Worm (Caenorhabditis elegans): ENCODE measurements around the gene C25F9.16.

C25F9.16 gene

DNA sequence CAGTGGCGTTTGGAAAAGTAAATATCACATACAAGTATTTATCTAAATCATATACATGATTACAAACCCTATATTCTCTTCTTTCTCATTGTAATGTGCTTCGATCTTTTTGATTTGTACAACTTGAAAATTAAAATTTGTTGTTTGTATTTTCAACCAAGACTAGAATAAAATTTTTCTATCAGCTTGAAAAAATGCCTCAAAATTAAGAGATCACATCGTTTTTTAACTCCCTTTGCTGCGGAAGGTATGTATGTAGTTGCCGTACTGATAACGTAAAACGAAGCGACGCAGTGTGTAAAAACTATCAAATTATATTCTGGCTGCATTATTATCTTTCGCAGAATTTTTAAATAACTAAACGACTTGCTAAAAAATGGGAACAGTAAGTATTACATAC lies 16.4 kb upstream of the C25F9.16 start, which contains the start of gene C25F9.15:
Gene C25F9.15 (plus strand): TSS at position 301 of the 400 bp plus-strand sequence.
- TF ChIP-seq him-1 (tag; optimal IDR thresholded peaks at IDR 0.05) = no peak
- TF ChIP-seq W03F9.2 (tag; optimal IDR thresholded peaks at IDR 0.05) = no peak
- TF ChIP-seq dao-5 (tag; optimal IDR thresholded peaks at IDR 0.05) = no peak

DNA sequence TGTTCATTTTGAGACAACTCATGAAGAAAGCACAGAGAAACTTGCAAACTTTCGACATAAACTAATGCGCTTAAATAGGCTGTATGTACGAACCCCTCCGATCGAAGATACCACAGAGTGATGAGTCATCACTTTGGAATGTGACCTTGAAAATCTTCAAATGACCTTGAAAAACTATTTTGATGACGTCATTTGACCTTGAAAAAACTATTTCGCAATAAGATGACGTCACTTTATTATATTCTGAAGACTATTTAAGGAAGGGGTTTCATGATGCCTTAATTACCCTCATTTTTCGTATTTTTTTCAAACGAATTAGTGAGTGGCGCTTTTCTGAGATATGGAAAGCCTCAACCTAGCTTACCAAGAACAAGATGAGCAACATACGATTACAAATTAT lies 13.1 kb upstream of the C25F9.16 start, which contains the start of gene C25F9.2:
Gene C25F9.2 (plus strand): TSS at position 341 of the 400 bp plus-strand sequence.
- TF ChIP-seq W03F9.2 (tag; optimal IDR thresholded peaks at IDR 0.05) = no peak
- no peak for TF ChIP-seq dao-5 (tag; optimal IDR thresholded peaks at IDR 0.05)
- TF ChIP-seq him-1 (tag; optimal IDR thresholded peaks at IDR 0.05) = no peak

DNA sequence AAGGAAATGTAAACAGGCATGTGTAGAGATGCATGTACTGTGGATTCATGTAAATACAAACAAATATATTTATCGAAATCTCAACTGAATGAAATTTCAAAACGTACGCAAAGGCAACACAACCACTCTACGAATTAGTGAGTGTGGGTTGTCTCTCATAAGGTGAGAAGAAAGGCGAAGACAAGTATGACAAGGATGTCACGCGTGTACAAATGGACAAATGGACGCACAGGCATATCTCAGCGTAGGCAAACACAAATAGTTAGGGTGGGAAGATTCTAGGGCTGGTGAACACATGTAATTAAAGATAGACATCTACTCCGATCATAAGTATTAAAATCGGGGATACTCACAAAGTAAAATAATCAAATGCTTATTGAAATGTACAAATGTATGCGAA lies 6.1 kb upstream of the C25F9.16 start:
- TF ChIP-seq dao-5 (tag; optimal IDR thresholded peaks at IDR 0.05) (no peak), W03F9.2 (tag; optimal IDR thresholded peaks at IDR 0.05) (no peak), him-1 (tag; optimal IDR thresholded peaks at IDR 0.05) (no peak)

DNA sequence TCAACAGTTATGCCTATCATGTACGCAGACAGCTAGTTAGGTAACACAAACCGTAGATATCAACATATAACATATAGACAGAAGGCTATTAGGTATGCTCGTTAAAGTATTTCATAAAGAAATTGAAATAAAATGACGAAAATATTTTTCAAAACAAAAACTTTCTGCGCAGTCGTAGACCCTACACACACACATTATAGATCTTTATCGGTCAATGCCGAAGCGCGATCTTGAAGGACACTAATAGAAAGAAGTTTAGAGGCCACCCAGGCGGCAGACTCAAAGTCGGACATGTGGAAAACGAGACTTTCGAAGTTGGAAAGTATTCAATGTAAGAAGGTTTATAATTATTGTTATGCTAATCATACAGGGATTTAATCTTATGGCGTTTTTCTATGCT lies 5.3 kb upstream of the C25F9.16 start:
- TF ChIP-seq dao-5 (tag; optimal IDR thresholded peaks at IDR 0.05) = no peak
- no peak for TF ChIP-seq W03F9.2 (tag; optimal IDR thresholded peaks at IDR 0.05)
- TF ChIP-seq him-1 (tag; optimal IDR thresholded peaks at IDR 0.05) = no peak

DNA sequence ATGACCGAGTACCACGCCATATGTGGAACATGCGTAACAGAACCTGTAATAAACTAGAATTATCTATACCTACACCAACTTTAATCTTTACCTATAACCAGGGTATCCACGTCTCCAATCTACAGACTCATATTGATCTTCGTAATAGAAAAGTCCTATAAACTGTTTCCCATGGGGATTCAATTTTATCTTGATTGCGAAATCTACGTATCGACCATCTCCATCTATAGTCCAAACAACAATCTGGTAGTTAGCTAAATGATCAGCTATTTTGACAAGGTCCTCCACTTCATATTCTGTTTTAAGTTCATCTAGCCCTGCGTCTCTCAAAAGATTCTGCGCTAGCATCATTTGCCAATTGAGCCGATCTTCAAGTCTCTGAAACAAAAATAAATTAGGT lies 4.6 kb upstream of the C25F9.16 start:
- no peak for TF ChIP-seq dao-5 (tag; optimal IDR thresholded peaks at IDR 0.05)
- no peak for TF ChIP-seq W03F9.2 (tag; optimal IDR thresholded peaks at IDR 0.05)
- TF ChIP-seq him-1 (tag; optimal IDR thresholded peaks at IDR 0.05) = no peak

DNA sequence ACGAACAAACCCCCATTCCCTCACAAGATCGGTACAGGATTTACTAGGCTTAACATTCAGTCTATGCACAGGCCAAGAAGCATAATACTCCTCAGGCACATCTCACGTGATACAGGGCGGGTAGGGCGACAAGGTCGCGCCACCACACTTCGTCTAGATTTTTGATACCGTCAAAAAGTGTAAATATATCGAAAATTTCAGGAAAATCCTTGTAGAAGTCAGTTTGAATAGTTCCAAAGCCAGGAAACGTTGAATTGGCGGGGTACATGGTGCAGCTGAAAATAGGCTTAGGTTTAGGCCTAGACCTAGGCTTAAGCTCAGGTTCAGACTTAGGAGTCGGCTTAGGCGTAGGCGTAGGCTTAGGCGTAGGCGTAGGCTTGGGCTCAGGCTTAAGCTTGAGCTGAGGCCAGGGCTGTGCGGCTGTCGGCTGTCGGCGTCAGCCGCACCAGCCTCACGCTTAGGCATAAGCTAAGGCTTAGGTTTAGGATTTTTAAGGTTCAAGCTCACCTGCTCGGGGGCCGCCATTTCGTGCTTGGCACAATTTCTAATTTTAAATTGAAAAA lies 3.8 kb upstream of the C25F9.16 start:
- TF ChIP-seq dao-5 (tag; optimal IDR thresholded peaks at IDR 0.05) = no peak
- TF ChIP-seq W03F9.2 (tag; optimal IDR thresholded peaks at IDR 0.05) = no peak
- no peak for TF ChIP-seq him-1 (tag; optimal IDR thresholded peaks at IDR 0.05)

DNA sequence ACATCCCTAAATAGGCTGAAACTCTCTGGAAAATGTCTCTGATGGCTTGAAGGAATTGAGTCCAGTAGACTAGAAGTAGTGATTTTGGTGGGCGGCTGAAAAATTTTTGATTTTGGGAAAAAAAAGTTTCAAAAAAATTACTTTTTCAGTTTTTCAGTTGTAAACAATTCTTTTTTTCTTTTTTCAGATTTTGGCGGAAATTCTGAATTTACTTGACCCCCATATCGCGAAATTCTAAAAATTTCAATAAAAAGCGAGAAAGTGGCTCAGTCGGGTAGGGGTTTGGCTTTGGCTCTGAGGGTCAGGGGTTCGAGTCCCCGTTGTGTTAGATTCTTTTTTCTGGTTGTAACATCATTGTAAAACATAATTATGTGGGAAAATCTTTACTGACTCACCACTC lies 3.2 kb upstream of the C25F9.16 start, which contains the start of gene srw-85:
Gene srw-85 (minus strand): TSS at position 101 of the 400 bp plus-strand sequence.
- TF ChIP-seq W03F9.2 (tag; optimal IDR thresholded peaks at IDR 0.05) = no peak
- TF ChIP-seq dao-5 (tag; optimal IDR thresholded peaks at IDR 0.05) = no peak
- TF ChIP-seq him-1 (tag; optimal IDR thresholded peaks at IDR 0.05) = no peak

DNA sequence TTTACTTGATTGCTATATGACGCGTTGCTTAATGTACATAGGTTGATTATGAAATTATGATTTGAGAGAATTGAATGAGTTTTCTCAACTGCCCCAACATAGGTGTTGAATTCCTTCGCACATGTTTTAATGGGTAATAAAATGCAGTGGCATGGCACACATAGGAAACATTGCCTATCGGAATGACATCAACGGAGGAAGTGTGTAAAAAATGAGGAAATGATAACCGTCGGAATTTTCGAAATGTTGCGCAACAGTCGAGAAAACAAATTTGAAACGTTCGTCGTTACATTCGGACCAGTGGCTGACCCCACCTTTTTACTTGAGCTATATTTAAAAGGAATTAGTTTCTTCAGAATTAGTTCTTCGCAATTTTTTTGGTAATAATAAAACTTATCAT lies 2.2 kb upstream of the C25F9.16 start:
- TF ChIP-seq him-1 (tag; optimal IDR thresholded peaks at IDR 0.05) (no peak), dao-5 (tag; optimal IDR thresholded peaks at IDR 0.05) (no peak), W03F9.2 (tag; optimal IDR thresholded peaks at IDR 0.05) (no peak)

DNA sequence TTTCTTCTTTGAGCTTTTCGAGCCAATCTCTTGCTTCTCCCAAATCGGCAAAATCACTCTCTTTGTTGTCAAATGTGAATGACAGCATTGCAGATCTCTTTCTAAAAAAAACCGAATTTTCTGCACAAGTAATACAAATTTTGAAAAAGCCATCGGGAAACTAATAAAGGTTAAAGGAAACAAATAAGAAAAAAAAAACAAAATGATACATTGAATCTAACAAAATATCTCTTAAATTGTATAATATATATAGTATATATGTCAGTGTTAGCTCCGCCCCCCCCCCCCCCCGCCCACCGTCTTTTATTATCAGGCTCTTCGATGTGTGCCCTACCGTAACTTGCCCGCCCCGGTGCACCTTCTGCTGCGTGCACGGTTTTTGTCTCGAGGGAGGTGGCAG lies 1.2 kb upstream of the C25F9.16 start, which contains the start of gene C25F9.11:
Gene C25F9.11 (minus strand): TSS at position 101 of the 400 bp plus-strand sequence.
- TF ChIP-seq dao-5 (tag; optimal IDR thresholded peaks at IDR 0.05) = no peak

DNA sequence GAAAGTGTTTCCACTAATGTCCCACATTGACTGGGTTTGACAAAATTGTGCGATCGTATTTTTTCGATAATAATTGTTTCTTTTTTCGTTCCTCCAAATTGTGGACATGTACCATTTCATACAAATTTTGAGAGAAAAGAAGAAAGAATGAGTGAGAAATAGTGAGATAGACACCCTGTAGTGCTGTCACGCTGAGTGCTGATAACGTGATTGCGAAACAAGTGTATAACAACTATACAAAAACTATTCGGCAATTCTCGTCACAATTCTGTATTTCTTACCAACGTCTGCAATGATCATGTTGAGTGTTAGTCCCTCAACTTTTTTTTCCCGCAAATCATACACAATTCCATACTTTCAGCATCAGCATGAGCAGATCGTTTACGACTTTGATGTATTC lies 2.1 kb downstream of the C25F9.16 start, which contains the start of gene C25F9.14:
Gene C25F9.14 (plus strand): TSS at position 178 of the 400 bp plus-strand sequence.
- TF ChIP-seq dao-5 (tag; optimal IDR thresholded peaks at IDR 0.05) = no peak
- no peak for TF ChIP-seq him-1 (tag; optimal IDR thresholded peaks at IDR 0.05)
- TF ChIP-seq W03F9.2 (tag; optimal IDR thresholded peaks at IDR 0.05) = no peak

DNA sequence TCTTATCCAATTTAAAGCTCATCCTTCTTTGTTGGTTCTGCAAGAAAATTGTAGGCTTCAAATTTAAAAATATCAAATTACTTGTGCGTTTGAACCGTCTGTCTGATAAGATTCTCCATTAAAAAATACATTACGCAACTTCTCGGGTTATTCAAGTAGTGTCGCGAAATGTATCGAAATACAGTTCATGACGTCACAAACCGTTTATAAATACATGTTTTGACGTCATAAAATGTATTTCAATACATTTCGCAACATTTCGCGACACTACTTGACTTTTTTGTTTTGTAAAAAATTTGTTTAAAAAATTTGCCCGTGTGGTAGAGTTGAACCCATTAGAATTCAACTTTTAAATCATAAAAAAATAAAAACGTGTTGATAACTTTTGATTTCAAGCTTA lies 9.4 kb downstream of the C25F9.16 start:
- TF ChIP-seq him-1 (tag; optimal IDR thresholded peaks at IDR 0.05) (no peak), W03F9.2 (tag; optimal IDR thresholded peaks at IDR 0.05) (no peak), dao-5 (tag; optimal IDR thresholded peaks at IDR 0.05) (no peak)

DNA sequence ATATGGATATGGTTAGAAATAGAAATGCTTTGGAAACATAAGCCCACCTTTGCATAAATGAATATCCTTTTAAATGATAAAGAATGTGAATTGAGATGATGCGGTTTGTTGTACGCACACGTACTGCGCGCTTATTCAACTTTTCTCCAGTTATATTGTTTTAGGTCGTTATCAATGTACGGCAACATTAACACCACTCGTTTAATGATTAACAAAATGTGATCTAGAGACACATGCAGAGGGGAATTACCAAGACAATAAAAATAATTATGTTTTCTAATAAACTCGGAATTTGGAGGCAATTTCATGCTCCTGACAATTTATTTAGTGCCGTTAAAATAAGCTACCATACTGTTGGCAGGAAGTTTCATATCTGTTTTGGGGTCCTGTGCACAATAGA lies 11.3 kb downstream of the C25F9.16 start, which contains the start of gene M04C3.1:
Gene M04C3.1 (minus strand): TSS at position 164 of the 400 bp plus-strand sequence.
- TF ChIP-seq dao-5 (tag; optimal IDR thresholded peaks at IDR 0.05) (no peak), him-1 (tag; optimal IDR thresholded peaks at IDR 0.05) (no peak), W03F9.2 (tag; optimal IDR thresholded peaks at IDR 0.05) (no peak)

DNA sequence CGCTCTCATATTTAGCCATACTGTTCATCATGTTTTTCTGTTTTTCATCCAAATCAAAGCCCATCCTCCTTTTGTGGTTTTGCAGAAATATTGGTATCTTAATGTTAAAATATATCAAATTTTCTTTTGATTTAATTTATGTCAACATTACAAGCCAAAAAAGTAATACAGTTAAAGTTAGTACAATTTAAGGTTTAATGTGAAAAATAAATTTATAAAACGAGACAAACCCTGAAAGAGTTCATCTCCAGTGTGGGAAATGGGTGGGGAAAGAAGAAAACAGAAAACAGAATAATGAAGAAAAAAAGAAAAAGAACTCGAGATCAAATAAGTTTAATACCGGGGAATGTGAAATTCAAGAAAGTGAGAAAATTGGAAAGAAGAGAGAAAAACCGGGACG lies 14.6 kb downstream of the C25F9.16 start, which contains the start of gene M04C3.2:
Gene M04C3.2 (minus strand): TSS at position 101 of the 400 bp plus-strand sequence.
- TF ChIP-seq W03F9.2 (tag; optimal IDR thresholded peaks at IDR 0.05) (no peak), him-1 (tag; optimal IDR thresholded peaks at IDR 0.05) (no peak), dao-5 (tag; optimal IDR thresholded peaks at IDR 0.05) (no peak)

DNA sequence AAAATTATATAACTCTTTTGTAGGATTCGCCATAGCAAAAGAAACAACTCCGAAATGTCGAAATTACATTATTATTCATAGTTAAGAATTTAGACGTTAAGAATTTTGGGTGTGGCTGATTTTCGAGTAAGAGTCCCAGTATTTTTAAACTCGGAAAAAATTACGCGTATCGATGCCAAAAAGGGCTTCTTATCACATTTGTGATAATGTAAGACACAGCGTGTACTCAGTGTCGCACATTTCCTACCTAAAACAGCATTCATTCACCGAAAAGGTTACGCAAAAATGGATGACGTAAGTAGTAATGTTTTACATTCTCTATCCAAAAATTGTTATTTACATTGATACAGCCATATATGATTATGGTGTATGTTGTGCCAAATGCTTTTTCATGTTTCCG lies 15.4 kb downstream of the C25F9.16 start, which contains the start of gene M04C3.5:
Gene M04C3.5 (plus strand): TSS at position 190 of the 400 bp plus-strand sequence.
- no peak for TF ChIP-seq W03F9.2 (tag; optimal IDR thresholded peaks at IDR 0.05)
- TF ChIP-seq dao-5 (tag; optimal IDR thresholded peaks at IDR 0.05) = no peak
- TF ChIP-seq him-1 (tag; optimal IDR thresholded peaks at IDR 0.05) = no peak

DNA sequence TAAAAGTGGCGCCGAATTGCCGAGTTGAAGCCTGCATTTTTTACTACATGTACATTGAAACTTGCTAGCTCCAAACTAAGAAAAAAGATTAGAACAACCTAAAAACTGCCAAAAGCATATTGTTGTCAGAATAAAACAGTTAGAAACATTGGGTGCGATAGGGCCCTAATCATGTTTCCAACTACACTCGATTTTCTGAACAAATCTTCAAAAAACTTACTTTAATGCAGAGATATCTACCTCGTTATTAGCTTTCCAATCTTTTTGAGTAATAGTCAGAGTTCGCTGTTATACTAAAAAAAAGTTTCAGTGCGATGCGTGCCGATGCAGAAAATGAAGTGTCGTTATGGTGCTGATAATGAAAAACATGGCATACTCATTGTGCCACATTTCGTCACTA lies 21.5 kb downstream of the C25F9.16 start, which contains the start of the genes Y43F8B.13 and Y43F8B.14:
Gene Y43F8B.13 (plus strand): TSS at position 301 of the 400 bp plus-strand sequence.
Gene Y43F8B.14 (minus strand): TSS at position 322 of the 400 bp plus-strand sequence.
- TF ChIP-seq him-1 (tag; optimal IDR thresholded peaks at IDR 0.05) = no peak
- TF ChIP-seq dao-5 (tag; optimal IDR thresholded peaks at IDR 0.05) = no peak
- TF ChIP-seq W03F9.2 (tag; optimal IDR thresholded peaks at IDR 0.05) = no peak

Data from whole organism, L4/young adult.